Fruit fly (Drosophila melanogaster) whole organism, embryonic: ENCODE data around the gene CG11634.

Source experiments
- Awh ChIP-seq: fragments of 200-800 bp; sonication (Bioruptor generic); IDR thresholded peaks from 2 replicates; pipeline ENCODE4, ENCODE4 v1.3.6; 2022; ENCODE audit warnings: missing biosample characterization, missing genetic modification characterization
- Blimp-1 ChIP-seq: fragments of 200-800 bp; sonication (Bioruptor generic); optimal IDR thresholded peaks from 3 replicates; lab custom pipeline; 2018; ENCODE audit warnings: missing biosample characterization, missing genetic modification characterization, mild to moderate bottlenecking, moderate library complexity, missing genetic modification reagents
- CG10209 ChIP-seq: fragments of 200-800 bp; sonication (Bioruptor generic); optimal IDR thresholded peaks from 3 replicates; lab custom pipeline; 2017; ENCODE audit warnings: missing biosample characterization, mild to moderate bottlenecking, missing genetic modification characterization, missing genetic modification reagents
- CG10462 ChIP-seq: fragments of 200-800 bp; sonication (Bioruptor generic); optimal IDR thresholded peaks from 2 replicates; lab custom pipeline; 2016; ENCODE audit warnings: missing biosample characterization, missing genetic modification characterization
- CG15479 ChIP-seq: fragments of 200-800 bp; sonication (Bioruptor generic); optimal IDR thresholded peaks from 3 replicates; lab custom pipeline; 2019; ENCODE audit warnings: missing biosample characterization, mild to moderate bottlenecking, missing genetic modification characterization, moderate library complexity
- CG15696 ChIP-seq: fragments of 200-800 bp; sonication (Bioruptor generic); optimal IDR thresholded peaks from 2 replicates; lab custom pipeline; 2019; ENCODE audit warnings: missing biosample characterization, mild to moderate bottlenecking, missing genetic modification characterization, moderate library complexity
- CG17328 ChIP-seq: fragments of 200-800 bp; sonication (Bioruptor generic); IDR thresholded peaks from 2 replicates; pipeline ENCODE4 v1.3.6; 2022; ENCODE audit warnings: missing biosample characterization, missing genetic modification characterization
- CG17361 ChIP-seq: fragments of 200-800 bp; sonication (Bioruptor generic); IDR thresholded peaks from 3 replicates; pipeline ENCODE4 v1.3.6; 2022; ENCODE audit warnings: missing biosample characterization, missing genetic modification characterization
- CG17385 ChIP-seq: fragments of 200-800 bp; sonication (Bioruptor generic); optimal IDR thresholded peaks from 3 replicates; lab custom pipeline; 2018; ENCODE audit warnings: missing biosample characterization, mild to moderate bottlenecking, missing genetic modification characterization
- CG2199 ChIP-seq: fragments of 200-800 bp; sonication (Bioruptor generic); IDR thresholded peaks from 3 replicates; pipeline ENCODE4 v1.3.6; 2022; ENCODE audit warnings: missing biosample characterization, missing genetic modification characterization
- CG3995 ChIP-seq: fragments of 200-800 bp; sonication (Bioruptor generic); optimal IDR thresholded peaks from 3 replicates; lab custom pipeline; 2016; ENCODE audit warnings: missing biosample characterization, missing genetic modification characterization
- CG4424 ChIP-seq: fragments of 200-800 bp; sonication (Bioruptor generic); optimal IDR thresholded peaks from 3 replicates; lab custom pipeline; 2016; ENCODE audit warnings: missing biosample characterization, missing genetic modification characterization
- CG7271 ChIP-seq: fragments of 200-800 bp; sonication (Bioruptor generic); optimal IDR thresholded peaks from 2 replicates; lab custom pipeline; 2018; ENCODE audit warnings: missing biosample characterization, mild to moderate bottlenecking, missing genetic modification characterization, moderate library complexity
- CG7987 ChIP-seq: fragments of 200-800 bp; sonication (Bioruptor generic); optimal IDR thresholded peaks from 2 replicates; lab custom pipeline; 2018; ENCODE audit warnings: missing biosample characterization, mild to moderate bottlenecking, missing genetic modification characterization, moderate library complexity
- CG9215 ChIP-seq: fragments of 200-800 bp; sonication (Bioruptor generic); IDR thresholded peaks from 2 replicates; pipeline ENCODE4 v1.3.6; 2022; ENCODE audit warnings: missing biosample characterization, missing genetic modification characterization
- CG9797 ChIP-seq: fragments of 200-800 bp; sonication (Bioruptor generic); optimal IDR thresholded peaks from 3 replicates; lab custom pipeline; 2018; ENCODE audit warnings: missing biosample characterization, mild to moderate bottlenecking, missing genetic modification characterization
- CTCF ChIP-seq: fragments of 200-800 bp; sonication (Bioruptor generic); optimal IDR thresholded peaks from 2 replicates; lab custom pipeline; 2017; ENCODE audit warnings: missing biosample characterization, mild to moderate bottlenecking, missing genetic modification characterization, moderate library complexity
- D ChIP-seq, 2 experiments: fragments of 200-800 bp in 1 of 2; fragments of >200 bp in 1 of 2; sonication (Bioruptor generic) in 1 of 2; optimal IDR thresholded peaks; 2 replicates in 1 of 2; 3 replicates in 1 of 2; lab custom pipeline; 2017; ENCODE audit warnings: mild to moderate bottlenecking in 1 of 2, missing biosample characterization in 1 of 2, missing genetic modification characterization in 1 of 2, missing genetic modification reagents in 1 of 2
- D19B ChIP-seq: fragments of 200-800 bp; sonication (Bioruptor generic); optimal IDR thresholded peaks from 2 replicates; lab custom pipeline; 2017; ENCODE audit warnings: missing biosample characterization, mild to moderate bottlenecking, missing genetic modification characterization
- Dref ChIP-seq: fragments of 200-800 bp; sonication (Bioruptor generic); IDR thresholded peaks from 2 replicates; pipeline ENCODE4 v1.3.6; 2022; ENCODE audit warnings: missing biosample characterization, missing genetic modification characterization
- Ets65A ChIP-seq: fragments of 200-800 bp; sonication (Bioruptor generic); peaks from one replicate; lab custom pipeline; 2016; ENCODE audit warnings: missing biosample characterization, missing genetic modification characterization
- Kr ChIP-seq: fragments of 200-800 bp; sonication (Bioruptor generic); optimal IDR thresholded peaks from 2 replicates; lab custom pipeline; 2017; ENCODE audit warnings: missing biosample characterization, mild to moderate bottlenecking, missing genetic modification characterization
- MESR4 ChIP-seq: fragments of 200-800 bp; sonication (Bioruptor generic); optimal IDR thresholded peaks from 2 replicates; lab custom pipeline; 2018; ENCODE audit warnings: missing biosample characterization, mild to moderate bottlenecking, missing genetic modification characterization, moderate library complexity
- Med ChIP-seq: fragments of 200-800 bp; sonication (Bioruptor generic); peaks from one replicate; lab custom pipeline; 2016; ENCODE audit warnings: missing biosample characterization, missing genetic modification characterization, mild to moderate bottlenecking, inconsistent platforms, moderate library complexity
- Meics ChIP-seq: fragments of 200-800 bp; sonication (Bioruptor generic); optimal IDR thresholded peaks from 2 replicates; lab custom pipeline; 2017; ENCODE audit warnings: missing biosample characterization, mild to moderate bottlenecking, missing genetic modification characterization
- NFAT ChIP-seq: fragments of 200-800 bp; sonication (Bioruptor generic); IDR thresholded peaks from 2 replicates; pipeline ENCODE4 v1.3.6; 2022; ENCODE audit warnings: missing biosample characterization, missing genetic modification characterization
- TFAM ChIP-seq: fragments of 200-800 bp; sonication (Bioruptor generic); optimal IDR thresholded peaks from 2 replicates; lab custom pipeline; 2017; ENCODE audit warnings: missing biosample characterization, missing genetic modification characterization, inconsistent platforms
- abd-A ChIP-seq: fragments of 200-800 bp; sonication (Bioruptor generic); optimal IDR thresholded peaks from 3 replicates; lab custom pipeline; 2019; ENCODE audit warnings: missing biosample characterization, mild to moderate bottlenecking, missing genetic modification characterization, moderate library complexity
- ac ChIP-seq: fragments of 200-800 bp; sonication (Bioruptor generic); optimal IDR thresholded peaks from 3 replicates; lab custom pipeline; 2017; ENCODE audit warnings: missing biosample characterization, mild to moderate bottlenecking, missing genetic modification characterization
- ato ChIP-seq: fragments of 200-800 bp; sonication (Bioruptor generic); IDR thresholded peaks from 2 replicates; pipeline ENCODE4 v1.3.6; 2022; ENCODE audit warnings: missing biosample characterization, missing genetic modification characterization; ENCODE audit not compliant: partially characterized antibody
- cad ChIP-seq: fragments of >200 bp; optimal IDR thresholded peaks from 2 replicates; lab custom pipeline; 2017; ENCODE audit warnings: missing biosample characterization, missing genetic modification characterization
- croc ChIP-seq: fragments of 200-800 bp; sonication (Bioruptor generic); conservative IDR thresholded peaks from 3 replicates; pipeline ENCODE4 v1.3.6; 2022; ENCODE audit warnings: missing biosample characterization, missing genetic modification characterization
- fu2 ChIP-seq: fragments of 200-800 bp; sonication (Bioruptor generic); optimal IDR thresholded peaks from 2 replicates; lab custom pipeline; 2016; ENCODE audit warnings: missing biosample characterization, missing genetic modification characterization
- luna ChIP-seq: fragments of 200-800 bp; sonication (Bioruptor generic); optimal IDR thresholded peaks from 2 replicates; lab custom pipeline; 2016; ENCODE audit warnings: missing biosample characterization, missing genetic modification characterization
- salm ChIP-seq: fragments of 200-800 bp; sonication (Bioruptor generic); optimal IDR thresholded peaks from 2 replicates; lab custom pipeline; 2018; ENCODE audit warnings: missing biosample characterization, mild to moderate bottlenecking, missing genetic modification characterization
- sens ChIP-seq: fragments of 200-800 bp; sonication (Bioruptor generic); peaks from one replicate; lab custom pipeline; 2016; ENCODE audit warnings: missing biosample characterization, missing genetic modification characterization
- so ChIP-seq: fragments of 200-800 bp; sonication (Bioruptor generic); IDR thresholded peaks from 3 replicates; pipeline ENCODE4 v1.3.6; 2022; ENCODE audit warnings: missing biosample characterization, missing genetic modification characterization
- sr ChIP-seq: fragments of 200-800 bp; sonication (Bioruptor generic); IDR thresholded peaks from 3 replicates; pipeline ENCODE4 v1.3.6; 2022; ENCODE audit warnings: missing biosample characterization, missing genetic modification characterization
- sug ChIP-seq: fragments of 200-800 bp; optimal IDR thresholded peaks from 2 replicates; lab custom pipeline; 2019; ENCODE audit warnings: missing biosample characterization, mild to moderate bottlenecking, missing genetic modification characterization, moderate library complexity
- tll ChIP-seq, 2 experiments: fragments of 200-800 bp in 1 of 2; fragments of >200 bp in 1 of 2; sonication (Bioruptor generic) in 1 of 2; optimal IDR thresholded peaks; 2 replicates each; lab custom pipeline; 2017 to 2019; ENCODE audit warnings: missing biosample characterization in 2 of 2, missing genetic modification characterization in 2 of 2, mild to moderate bottlenecking in 1 of 2, moderate library complexity in 1 of 2
- twi ChIP-seq: fragments of 200-800 bp; optimal IDR thresholded peaks from 2 replicates; lab custom pipeline; 2019; ENCODE audit warnings: missing biosample characterization, mild to moderate bottlenecking, missing genetic modification characterization, moderate library complexity
- vvl ChIP-seq: fragments of 200-800 bp; sonication (Bioruptor generic); IDR thresholded peaks from 2 replicates; pipeline ENCODE4 v1.3.6; 2022; ENCODE audit warnings: missing biosample characterization, missing genetic modification characterization
- zen ChIP-seq: fragments of 200-800 bp; sonication (Bioruptor generic); optimal IDR thresholded peaks from 3 replicates; lab custom pipeline; 2018; ENCODE audit warnings: missing biosample characterization, mild to moderate bottlenecking, missing genetic modification characterization, moderate library complexity

The CG11634 gene

dm6 chr2L:21877006-21877405 is 39.1 kb upstream of the CG11634 start:
- TF ChIP-seq cad (GFP tag; lab: Kevin White, UChicago) (peak; percentile 99), zen (tag; lab: Kevin White, UChicago) (peak; percentile 82), Ets65A (peak; percentile 72), Kr (GFP tag; lab: Kevin White, UChicago) (peak; percentile 70), tll (GFP tag; optimal IDR thresholded peaks at IDR 0.05; lab: Kevin White, UChicago) (peak in 1 of 2 experiments; percentile 100), croc (GFP tag; lab: Robert Waterston, UW) (no peak), CG9797 (GFP tag; lab: Kevin White, UChicago) (no peak), twi (tag; lab: Kevin White, UChicago) (peak; percentile 22), CG7271 (peak; percentile 43), CG15479 (GFP tag; lab: Kevin White, UChicago) (peak; percentile 100), sug (tag; lab: Kevin White, UChicago) (no peak), D (optimal IDR thresholded peaks at IDR 0.05; lab: Kevin White, UChicago) (peak; percentile 73), D (GFP tag; optimal IDR thresholded peaks at IDR 0.05; lab: Kevin White, UChicago) (no peak)

DNA sequence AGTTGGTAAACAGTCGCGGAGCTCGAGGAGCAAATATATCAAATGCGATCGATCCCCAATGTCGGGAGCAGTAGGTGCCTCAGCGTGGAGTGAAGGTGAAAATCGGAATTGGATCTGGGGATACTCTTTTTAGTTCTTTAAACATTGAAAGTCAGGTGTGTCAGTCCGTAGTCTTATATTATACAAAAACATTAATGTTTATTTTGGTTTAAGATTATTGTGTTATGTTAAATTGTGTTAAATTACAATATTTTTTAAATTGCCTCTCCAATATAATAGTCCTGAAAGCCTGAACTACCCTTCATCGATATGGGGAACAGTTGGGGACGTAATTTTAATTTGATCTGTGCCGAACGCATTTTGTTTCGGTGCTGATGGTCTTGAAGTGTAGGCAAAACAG is 36.7 kb upstream of the CG11634 start:
- TF ChIP-seq CG7987 (GFP tag; lab: Kevin White, UChicago) = no peak
- TF ChIP-seq so = no peak
- no peak for TF ChIP-seq CG17385
- TF ChIP-seq ato (GFP tag; lab: Robert Waterston, UW) = no peak
- no peak for TF ChIP-seq luna
- no peak for TF ChIP-seq MESR4
- TF ChIP-seq NFAT (GFP tag; lab: Robert Waterston, UW) = no peak
- no peak for TF ChIP-seq CG15696
- TF ChIP-seq CG10462 = no peak
- no peak for TF ChIP-seq CG17328 (GFP tag; lab: Robert Waterston, UW)
- no peak for TF ChIP-seq fu2 (GFP tag; lab: Kevin White, UChicago)
- no peak for TF ChIP-seq CG4424
- no peak for TF ChIP-seq CG10209
- TF ChIP-seq Meics (GFP tag; lab: Kevin White, UChicago) = no peak
- no peak for TF ChIP-seq ac (GFP tag; lab: Kevin White, UChicago)
- no peak for TF ChIP-seq twi (tag; lab: Kevin White, UChicago)
- TF ChIP-seq Dref (GFP tag; lab: Robert Waterston, UW) = no peak
- no peak for TF ChIP-seq CTCF (GFP tag; lab: Kevin White, UChicago)
- TF ChIP-seq salm (tag; lab: Kevin White, UChicago) = no peak

DNA sequence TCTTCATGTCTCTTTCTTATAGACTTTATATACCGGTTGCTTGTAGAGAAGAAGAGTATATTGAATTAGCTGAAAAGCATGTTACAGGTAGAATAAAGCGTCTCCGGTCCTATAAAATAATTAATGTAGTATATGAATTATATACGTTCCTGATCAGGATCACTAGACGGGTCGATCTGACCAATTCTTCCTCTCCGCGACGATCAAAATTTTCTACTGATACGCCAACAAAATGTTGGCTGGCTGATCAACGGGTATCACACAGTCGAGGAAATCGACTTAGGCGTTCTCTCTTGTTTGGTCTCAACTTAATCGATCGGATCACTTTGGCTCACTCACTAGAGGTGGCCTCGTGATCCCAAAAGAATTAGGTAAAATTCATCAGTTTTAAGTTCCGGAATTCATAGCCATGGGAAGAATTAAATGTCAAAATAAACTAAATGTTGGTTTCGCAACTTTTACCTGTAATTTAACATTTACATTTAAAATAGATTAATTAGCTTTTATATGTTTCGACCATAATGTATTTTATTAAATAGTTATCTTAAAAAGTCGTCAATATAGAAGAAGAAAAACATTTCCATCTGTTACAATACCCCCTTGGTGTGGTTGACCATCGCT is 34.5 kb upstream of the CG11634 start:
- TF ChIP-seq CG17361 (GFP tag; lab: Robert Waterston, UW) (0 out of 3 replicates have a peak, but pooled peaks have one; percentile 12), CG3995 (no peak), D19B (GFP tag; lab: Kevin White, UChicago) (peak; percentile 47), Med (GFP tag; lab: Kevin White, UChicago) (peak; percentile 13), Ets65A (peak; percentile 6), sens (GFP tag; lab: Kevin White, UChicago) (peak; percentile 17), sr (GFP tag; lab: Robert Waterston, UW) (no peak)

DNA sequence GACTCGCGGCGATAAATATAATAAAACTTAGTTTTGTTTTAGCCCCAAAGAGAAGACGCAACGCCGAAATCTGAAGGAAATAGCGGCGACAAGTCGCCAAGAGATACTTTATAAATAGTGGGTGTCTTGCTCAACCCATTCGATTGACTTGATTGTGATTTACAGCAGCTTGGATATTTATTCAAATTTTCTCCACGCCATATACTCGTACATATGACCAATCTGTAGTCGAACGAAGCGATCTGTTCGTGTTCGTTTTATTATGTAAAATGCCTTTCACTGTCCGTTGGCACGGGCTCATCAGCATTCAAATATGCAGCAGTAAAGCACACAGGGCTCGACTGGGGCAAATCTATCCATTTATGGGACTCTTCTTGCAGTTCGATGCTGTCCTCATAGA is 30.6 kb upstream of the CG11634 start:
- TF ChIP-seq TFAM (no peak), vvl (peak; percentile 89), Awh (GFP tag; lab: Robert Waterston, UW) (peak; percentile 84), CG9215 (GFP tag; lab: Robert Waterston, UW) (no peak), sens (GFP tag; lab: Kevin White, UChicago) (peak; percentile 14), CG2199 (GFP tag; lab: Robert Waterston, UW) (peak; percentile 91; the same call in 2 of the 3 replicates), Blimp-1 (GFP tag; lab: Kevin White, UChicago) (peak; percentile 50), abd-A (tag; lab: Kevin White, UChicago) (peak; percentile 63)
